Worm (Caenorhabditis elegans) whole organism, late embryonic: Measurements from ENCODE around the gene col-111.
A peak's percentile ranks its signal among the peaks of the same experiment; 100 is the strongest.

Experiments
- C08G9.2 ChIP-seq: sonication (generic microtip); optimal IDR thresholded peaks from 2 replicates; lab custom pipeline; 2016; ENCODE audit warnings: mild to moderate bottlenecking, missing genetic modification characterization, moderate library complexity, missing compliant biosample characterization
- C38D4.7 ChIP-seq: fragments of 200-800 bp; sonication (Bioruptor generic); optimal IDR thresholded peaks from 2 replicates; lab custom pipeline; 2018; ENCODE audit warnings: mild to moderate bottlenecking, missing genetic modification characterization, moderate library complexity, missing compliant biosample characterization
- F13H6.1 ChIP-seq: sonication (generic microtip); optimal IDR thresholded peaks from 2 replicates; lab custom pipeline; 2016; ENCODE audit warnings: missing genetic modification characterization, missing compliant biosample characterization
- T23F11.4 ChIP-seq: fragments of 200-800 bp; sonication (Bioruptor generic); optimal IDR thresholded peaks from 2 replicates; lab custom pipeline; 2018; ENCODE audit warnings: mild to moderate bottlenecking, missing genetic modification characterization, missing compliant biosample characterization
- ahr-1 ChIP-seq: sonication (generic microtip); optimal IDR thresholded peaks from 2 replicates; lab custom pipeline; 2016; ENCODE audit warnings: missing genetic modification characterization, missing compliant biosample characterization
- ceh-14 ChIP-seq: sonication (generic microtip); optimal IDR thresholded peaks from 2 replicates; lab custom pipeline; 2016; ENCODE audit warnings: missing genotype, missing genetic modification characterization, missing compliant biosample characterization
- ceh-19 ChIP-seq: fragments of 200-800 bp; sonication (Bioruptor generic); optimal IDR thresholded peaks from 2 replicates; lab custom pipeline; 2018; ENCODE audit warnings: mild to moderate bottlenecking, missing genetic modification characterization, missing compliant biosample characterization
- ceh-2 ChIP-seq: sonication (generic microtip); optimal IDR thresholded peaks from 2 replicates; lab custom pipeline; 2016; ENCODE audit warnings: missing genotype, missing genetic modification characterization, missing compliant biosample characterization
- ceh-31 ChIP-seq: sonication (generic microtip); optimal IDR thresholded peaks from 2 replicates; lab custom pipeline; 2016; ENCODE audit warnings: missing genetic modification characterization, missing compliant biosample characterization
- ceh-34 ChIP-seq: sonication (generic microtip); optimal IDR thresholded peaks from 2 replicates; lab custom pipeline; 2016; ENCODE audit warnings: mild to moderate bottlenecking, missing genetic modification characterization, missing compliant biosample characterization
- ceh-45 ChIP-seq: fragments of 200-800 bp; sonication (Bioruptor generic); IDR thresholded peaks from 2 replicates; pipeline ENCODE4 v1.3.6; 2022; ENCODE audit warnings: missing genetic modification reagents, missing genetic modification characterization, missing compliant biosample characterization
- ceh-6 ChIP-seq: fragments of 200-800 bp; sonication (Bioruptor generic); optimal IDR thresholded peaks from 2 replicates; lab custom pipeline; 2018; ENCODE audit warnings: mild to moderate bottlenecking, missing genetic modification characterization, missing compliant biosample characterization
- dmd-4 ChIP-seq: sonication (generic microtip); optimal IDR thresholded peaks from 2 replicates; lab custom pipeline; 2016; ENCODE audit warnings: borderline replicate concordance, missing genetic modification characterization, missing compliant biosample characterization
- elt-2 ChIP-seq: sonication (generic microtip); optimal IDR thresholded peaks from 2 replicates; lab custom pipeline; 2016; ENCODE audit warnings: missing genetic modification reagents, missing genetic modification characterization, missing compliant biosample characterization
- ets-4 ChIP-seq: sonication (generic microtip); optimal IDR thresholded peaks from 2 replicates; lab custom pipeline; 2016; ENCODE audit warnings: missing genetic modification characterization, missing compliant biosample characterization
- eyg-1 ChIP-seq: sonication (generic microtip); optimal IDR thresholded peaks from 2 replicates; lab custom pipeline; 2016; ENCODE audit warnings: missing genotype, missing genetic modification characterization, missing compliant biosample characterization
- fax-1 ChIP-seq: sonication (generic microtip); optimal IDR thresholded peaks from 2 replicates; lab custom pipeline; 2016; ENCODE audit warnings: missing genotype, missing genetic modification characterization, missing compliant biosample characterization
- fkh-10 ChIP-seq: fragments of 150-350 bp; optimal IDR thresholded peaks from 2 replicates; lab custom pipeline; 2014; ENCODE audit warnings: missing biosample characterization, missing genetic modification reagents, missing genetic modification characterization
- fkh-6 ChIP-seq: sonication (generic microtip); optimal IDR thresholded peaks from 2 replicates; lab custom pipeline; 2016; ENCODE audit warnings: missing genetic modification characterization, missing compliant biosample characterization
- hlh-13 ChIP-seq: fragments of 200-800 bp; sonication (Bioruptor generic); optimal IDR thresholded peaks from 2 replicates; lab custom pipeline; 2018; ENCODE audit warnings: mild to moderate bottlenecking, missing genetic modification characterization, missing compliant biosample characterization
- hlh-15 ChIP-seq: sonication (generic microtip); optimal IDR thresholded peaks from 2 replicates; lab custom pipeline; 2016; ENCODE audit warnings: missing genetic modification characterization, missing compliant biosample characterization
- hlh-30 ChIP-seq: sonication (generic microtip); optimal IDR thresholded peaks from 2 replicates; lab custom pipeline; 2017; ENCODE audit warnings: antibody characterized with exemption, missing genetic modification characterization, missing compliant biosample characterization; ENCODE audit not compliant: insufficient read depth
- hlh-8 ChIP-seq: sonication (generic microtip); optimal IDR thresholded peaks from 2 replicates; lab custom pipeline; 2016; ENCODE audit warnings: missing genotype, missing genetic modification characterization, missing compliant biosample characterization
- lim-6 ChIP-seq: sonication (generic microtip); optimal IDR thresholded peaks from 2 replicates; lab custom pipeline; 2016; ENCODE audit warnings: missing genetic modification characterization, missing compliant biosample characterization
- madf-2 ChIP-seq: sonication (generic microtip); optimal IDR thresholded peaks from 2 replicates; lab custom pipeline; 2017; ENCODE audit warnings: missing genetic modification characterization, missing compliant biosample characterization
- nhr-232 ChIP-seq: sonication (generic microtip); optimal IDR thresholded peaks from 2 replicates; lab custom pipeline; 2016; ENCODE audit warnings: missing genetic modification characterization, missing compliant biosample characterization
- odd-2 ChIP-seq: sonication (generic microtip); optimal IDR thresholded peaks from 2 replicates; lab custom pipeline; 2017; ENCODE audit warnings: antibody characterized with exemption, mild to moderate bottlenecking, missing genetic modification characterization, missing compliant biosample characterization
- pag-3 ChIP-seq: sonication (generic microtip); optimal IDR thresholded peaks from 2 replicates; lab custom pipeline; 2016; ENCODE audit warnings: missing compliant biosample characterization, missing genetic modification characterization, borderline replicate concordance
- pha-4 ChIP-seq: fragments of 150-350 bp; optimal IDR thresholded peaks from 2 replicates; lab custom pipeline; 2018; ENCODE audit warnings: missing biosample characterization, missing genetic modification reagents, missing genetic modification characterization
- pros-1 ChIP-seq: fragments of 150-350 bp; optimal IDR thresholded peaks from 2 replicates; lab custom pipeline; 2014; ENCODE audit warnings: missing biosample characterization, missing genetic modification reagents, missing genetic modification characterization
- ref-2 ChIP-seq: sonication (generic microtip); optimal IDR thresholded peaks from 2 replicates; lab custom pipeline; 2016; ENCODE audit warnings: missing genetic modification characterization, missing compliant biosample characterization
- rnt-1 ChIP-seq: sonication (generic microtip); optimal IDR thresholded peaks from 2 replicates; lab custom pipeline; 2016; ENCODE audit warnings: missing genetic modification characterization, missing compliant biosample characterization
- sdc-2 ChIP-seq: sonication (generic microtip); optimal IDR thresholded peaks from 2 replicates; lab custom pipeline; 2016; ENCODE audit warnings: missing genotype, missing genetic modification characterization, missing compliant biosample characterization
- sox-4 ChIP-seq: sonication (generic microtip); optimal IDR thresholded peaks from 2 replicates; lab custom pipeline; 2017; ENCODE audit warnings: mild to moderate bottlenecking, missing genetic modification characterization, inconsistent platforms, missing compliant biosample characterization
- syd-9 ChIP-seq: sonication (generic microtip); optimal IDR thresholded peaks from 2 replicates; lab custom pipeline; 2016; ENCODE audit warnings: mild to moderate bottlenecking, missing genetic modification characterization, moderate library complexity, missing compliant biosample characterization
- tbx-2 ChIP-seq: sonication (generic microtip); optimal IDR thresholded peaks from 2 replicates; lab custom pipeline; 2016; ENCODE audit warnings: missing genetic modification characterization, missing compliant biosample characterization
- tbx-7 ChIP-seq: sonication (generic microtip); optimal IDR thresholded peaks from 2 replicates; lab custom pipeline; 2016; ENCODE audit warnings: missing genotype, missing genetic modification characterization, missing compliant biosample characterization
- unc-3 ChIP-seq, 2 experiments: fragments of 200-800 bp in 1 of 2; sonication (Bioruptor generic) in 1 of 2; sonication (generic microtip) in 1 of 2; conservative IDR thresholded peaks in 1 of 2; optimal IDR thresholded peaks in 1 of 2; 2 replicates each; pipeline versions ENCODE4 v1.3.6 to Lab custom; 2016 to 2022; ENCODE audit warnings: missing compliant biosample characterization in 2 of 2, missing genetic modification characterization in 2 of 2, missing genetic modification reagents in 1 of 2
- unc-86 ChIP-seq: sonication (generic microtip); optimal IDR thresholded peaks from 2 replicates; lab custom pipeline; 2016; ENCODE audit warnings: missing genetic modification characterization, missing compliant biosample characterization
- zip-5 ChIP-seq: sonication (generic microtip); optimal IDR thresholded peaks from 2 replicates; lab custom pipeline; 2016; ENCODE audit warnings: missing genetic modification characterization, missing compliant biosample characterization

The col-111 gene

DNA sequence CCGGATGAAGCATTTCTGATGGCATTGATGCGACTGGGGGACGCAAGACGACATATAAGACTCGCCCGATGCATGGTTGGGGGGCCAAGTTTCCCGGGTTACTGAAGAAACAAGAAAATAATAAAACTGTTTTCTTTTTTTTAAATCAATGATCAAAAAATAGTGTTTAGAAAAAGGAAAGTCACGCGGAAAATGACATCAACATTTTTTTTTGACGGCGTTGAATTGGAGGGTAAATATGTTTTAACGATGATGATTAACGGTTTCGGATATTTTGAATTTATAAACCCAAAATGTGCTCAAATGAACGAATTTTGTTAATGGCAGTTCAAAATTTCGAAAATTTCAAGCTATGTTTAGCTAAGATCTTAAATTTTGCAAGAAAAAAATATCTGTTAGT is 46.1 kb upstream of the col-111 start, which contains the start of gene ogdh-1:
Gene ogdh-1 (minus strand): TSS at position 101 of the 400 bp plus-strand sequence.
- TF ChIP-seq T23F11.4 (GFP tag; lab: Kevin White, UChicago) (no peak), ahr-1 (tag; lab: Kevin White, UChicago) (no peak), eyg-1 (tag; lab: Kevin White, UChicago) (no peak), hlh-15 (no peak), pag-3 (no peak), elt-2 (tag; lab: Kevin White, UChicago) (no peak), ceh-45 (GFP tag; lab: Robert Waterston, UW) (no peak), unc-86 (tag; lab: Kevin White, UChicago) (no peak), hlh-30 (tag; lab: Kevin White, UChicago) (no peak), ceh-19 (GFP tag; lab: Kevin White, UChicago) (no peak), sdc-2 (no peak), ceh-31 (no peak), zip-5 (no peak), hlh-8 (no peak), pros-1 (tag; lab: Kevin White, UChicago) (no peak)

DNA sequence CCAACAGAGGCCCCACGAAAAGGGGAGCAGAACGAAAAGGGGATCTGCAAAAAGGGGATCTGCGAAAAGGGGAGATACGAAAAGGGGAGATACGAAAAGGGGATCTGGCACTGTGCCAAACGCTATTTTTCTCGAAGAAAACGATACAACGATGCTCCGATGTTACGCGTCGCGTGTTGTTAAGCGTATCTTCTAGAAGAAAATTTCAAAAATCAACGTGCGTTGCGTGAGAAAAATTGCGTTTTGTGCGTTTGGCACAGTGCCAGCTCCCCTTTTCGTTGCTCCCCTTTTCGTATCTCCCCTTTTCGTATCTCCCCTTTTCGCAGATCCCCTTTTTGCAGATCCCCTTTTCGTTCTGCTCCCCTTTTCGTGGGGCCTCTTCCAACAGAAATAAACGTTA is 44.3 kb upstream of the col-111 start:
- TF ChIP-seq ceh-34 (peak; percentile 16), tbx-2 (tag; lab: Kevin White, UChicago) (peak; percentile 51), zip-5 (peak; percentile 45), fax-1 (peak; percentile 55), C08G9.2 (peak; percentile 73), ets-4 (peak; percentile 60), elt-2 (tag; lab: Kevin White, UChicago) (peak; percentile 26), rnt-1 (tag; lab: Kevin White, UChicago) (peak; percentile 25), lim-6 (tag; lab: Kevin White, UChicago) (peak; percentile 49), tbx-7 (peak; percentile 12), ceh-2 (tag; lab: Kevin White, UChicago) (peak; percentile 51), ceh-31 (peak; percentile 86), ceh-14 (peak; percentile 77), ref-2 (tag; lab: Kevin White, UChicago) (peak; percentile 59), ceh-19 (GFP tag; lab: Kevin White, UChicago) (peak; percentile 11), F13H6.1 (tag; lab: Kevin White, UChicago) (peak; percentile 51), dmd-4 (tag; lab: Kevin White, UChicago) (peak; percentile 59)

DNA sequence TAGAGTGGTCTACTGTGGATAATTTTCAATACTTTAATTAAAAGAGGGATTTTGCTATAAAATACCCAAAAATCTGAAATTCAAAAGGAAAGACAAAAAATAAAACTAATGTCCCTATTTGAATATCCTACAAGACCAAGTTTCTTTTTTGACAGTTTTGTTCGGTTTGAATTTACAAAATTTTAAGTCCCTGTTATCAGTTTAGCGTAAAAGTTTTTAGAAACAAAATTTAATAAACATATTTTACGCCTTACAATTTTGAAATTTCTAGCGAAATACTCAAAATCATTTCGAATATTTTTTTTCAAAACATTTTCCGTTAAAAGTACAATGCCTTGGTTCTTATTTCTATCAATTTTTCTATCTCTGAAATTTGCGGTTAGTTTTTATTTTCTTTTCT is 34.7 kb upstream of the col-111 start, which contains the start of gene spe-51:
Gene spe-51 (plus strand): TSS at position 301 of the 400 bp plus-strand sequence.
- TF ChIP-seq fkh-10 (GFP tag; lab: Kevin White, UChicago) (no peak), pros-1 (tag; lab: Kevin White, UChicago) (no peak), tbx-7 (no peak), elt-2 (tag; lab: Kevin White, UChicago) (no peak), unc-3 (GFP tag; conservative IDR thresholded peaks at IDR 0.05; lab: Robert Waterston, UW) (no peak), unc-3 (tag; optimal IDR thresholded peaks at IDR 0.05; lab: Kevin White, UChicago) (no peak), ceh-34 (no peak), pha-4 (no peak), nhr-232 (tag; lab: Kevin White, UChicago) (no peak), madf-2 (tag; lab: Kevin White, UChicago) (no peak), sdc-2 (no peak), fkh-6 (tag; lab: Kevin White, UChicago) (no peak), ceh-14 (no peak), unc-86 (tag; lab: Kevin White, UChicago) (no peak), T23F11.4 (GFP tag; lab: Kevin White, UChicago) (no peak), sox-4 (no peak), tbx-2 (tag; lab: Kevin White, UChicago) (no peak), rnt-1 (tag; lab: Kevin White, UChicago) (no peak), odd-2 (no peak)
- TF ChIP-seq, all 69 proteins: peak for 0

DNA sequence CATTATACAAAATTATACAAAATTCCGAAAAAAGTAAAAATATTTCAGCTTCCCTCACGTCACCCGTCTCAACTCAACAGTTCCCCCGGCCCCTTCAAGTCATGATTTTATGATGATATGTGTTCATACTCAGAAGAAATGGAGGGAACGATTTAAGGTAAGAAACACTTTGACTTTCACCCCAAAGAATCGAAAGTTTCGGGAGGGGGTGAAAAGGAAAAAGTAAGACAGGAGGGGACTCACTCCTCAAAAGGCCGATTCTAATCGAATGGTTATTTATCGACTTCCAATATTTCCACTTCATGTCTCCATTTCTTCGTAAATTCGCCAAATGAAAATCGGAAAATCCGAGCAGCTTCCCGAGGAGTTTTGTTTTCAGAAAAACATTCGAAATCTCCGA is 30.4 kb upstream of the col-111 start, which contains the start of gene bus-4:
Gene bus-4 (plus strand): TSS at position 49 of the 400 bp plus-strand sequence.
- TF ChIP-seq fax-1, result no peak
- no peak for TF ChIP-seq C38D4.7
- TF ChIP-seq zip-5, result no peak
- no peak for TF ChIP-seq syd-9 (tag; lab: Kevin White, UChicago)
- no peak for TF ChIP-seq unc-86 (tag; lab: Kevin White, UChicago)
- no peak for TF ChIP-seq ceh-6 (GFP tag; lab: Kevin White, UChicago)
- TF ChIP-seq ceh-19 (GFP tag; lab: Kevin White, UChicago), result no peak
- TF ChIP-seq eyg-1 (tag; lab: Kevin White, UChicago), result no peak
- no peak for TF ChIP-seq lim-6 (tag; lab: Kevin White, UChicago)
- TF ChIP-seq dmd-4 (tag; lab: Kevin White, UChicago), result no peak
- TF ChIP-seq ahr-1 (tag; lab: Kevin White, UChicago), result no peak
- TF ChIP-seq tbx-2 (tag; lab: Kevin White, UChicago), result no peak
- TF ChIP-seq tbx-7, result no peak
- TF ChIP-seq unc-3 (GFP tag; conservative IDR thresholded peaks at IDR 0.05; lab: Robert Waterston, UW), result no peak
- no peak for TF ChIP-seq unc-3 (tag; optimal IDR thresholded peaks at IDR 0.05; lab: Kevin White, UChicago)
- no peak for TF ChIP-seq hlh-13
- TF ChIP-seq hlh-8, result no peak
- no peak for TF ChIP-seq pros-1 (tag; lab: Kevin White, UChicago)
